Worm (Caenorhabditis elegans) whole organism, early embryonic: Measurements from ENCODE around the gene rpl-16.

Experiments
- B0310.2 ChIP-seq: sonication (generic microtip); optimal IDR thresholded peaks from 2 replicates; lab custom pipeline; 2016; ENCODE audit warnings: mild to moderate bottlenecking, missing genetic modification characterization, missing compliant biosample characterization
- F13C5.2 ChIP-seq: sonication (generic microtip); optimal IDR thresholded peaks from 2 replicates; lab custom pipeline; 2017; ENCODE audit warnings: mild to moderate bottlenecking, missing genetic modification characterization, inconsistent platforms, missing compliant biosample characterization
- aly-1 ChIP-seq: sonication (generic microtip); optimal IDR thresholded peaks from 2 replicates; lab custom pipeline; 2016; ENCODE audit warnings: missing genetic modification characterization, missing compliant biosample characterization
- ama-1 ChIP-seq: fragments of 150-350 bp; optimal IDR thresholded peaks from 2 replicates; lab custom pipeline; 2014
- ceh-13 ChIP-seq: fragments of 200-800 bp; sonication (Bioruptor generic); optimal IDR thresholded peaks from 2 replicates; lab custom pipeline; 2018; ENCODE audit warnings: mild to moderate bottlenecking, missing genetic modification characterization, missing compliant biosample characterization
- ceh-36 ChIP-seq: sonication (generic microtip); optimal IDR thresholded peaks from 2 replicates; lab custom pipeline; 2016; ENCODE audit warnings: missing genetic modification characterization, inconsistent platforms, missing compliant biosample characterization
- ets-7 ChIP-seq: sonication (generic microtip); optimal IDR thresholded peaks from 2 replicates; lab custom pipeline; 2016; ENCODE audit warnings: missing genotype, missing genetic modification characterization, missing compliant biosample characterization
- flt-1 ChIP-seq: fragments of 200-800 bp; sonication (Bioruptor generic); IDR thresholded peaks from 2 replicates; pipeline ENCODE4 v1.3.6; 2022; ENCODE audit warnings: missing genetic modification characterization, missing compliant biosample characterization
- hmbx-1 ChIP-seq: sonication (generic microtip); optimal IDR thresholded peaks from 2 replicates; lab custom pipeline; 2016; ENCODE audit warnings: mild to moderate bottlenecking, missing genetic modification characterization, missing compliant biosample characterization
- hmg-4 ChIP-seq: fragments of 200-800 bp; sonication (Bioruptor generic); optimal IDR thresholded peaks from 2 replicates; lab custom pipeline; 2018; ENCODE audit warnings: mild to moderate bottlenecking, missing genetic modification characterization, missing compliant biosample characterization
- hnd-1 ChIP-seq: sonication (generic microtip); optimal IDR thresholded peaks from 2 replicates; lab custom pipeline; 2016; ENCODE audit warnings: missing genetic modification characterization, missing compliant biosample characterization
- pes-1 ChIP-seq: fragments of 200-800 bp; sonication (Bioruptor generic); IDR thresholded peaks from 2 replicates; pipeline ENCODE4 v1.3.6; 2022; ENCODE audit warnings: missing genetic modification reagents, missing genetic modification characterization, missing compliant biosample characterization
- scrt-1 ChIP-seq: fragments of 200-800 bp; sonication (Bioruptor generic); IDR thresholded peaks from 2 replicates; pipeline ENCODE4 v1.3.6; 2022; ENCODE audit warnings: missing genetic modification characterization, missing compliant biosample characterization
- sea-1 ChIP-seq: fragments of 200-800 bp; sonication (Bioruptor generic); conservative IDR thresholded peaks from 2 replicates; pipeline ENCODE4 v1.3.6; 2022; ENCODE audit warnings: missing genetic modification characterization, missing compliant biosample characterization
- tbx-11 ChIP-seq: fragments of 200-800 bp; sonication (Bioruptor generic); IDR thresholded peaks from 2 replicates; pipeline ENCODE4 v1.3.6; 2022; ENCODE audit warnings: missing genetic modification characterization, missing compliant biosample characterization
- tbx-37 ChIP-seq: fragments of 200-800 bp; sonication (Bioruptor generic); conservative IDR thresholded peaks from 2 replicates; pipeline ENCODE4 v1.3.6; 2022; ENCODE audit warnings: missing genetic modification reagents, missing genetic modification characterization, missing compliant biosample characterization
- tra-4 ChIP-seq: sonication (generic microtip); optimal IDR thresholded peaks from 2 replicates; lab custom pipeline; 2017; ENCODE audit warnings: missing genetic modification characterization, missing compliant biosample characterization

Gene rpl-16

ce11 chrIII:3482291-3482690 lies 21.1 kb downstream of the rpl-16 start, which contains the start of gene C34C12.6:
Gene C34C12.6, plus strand, starts transcription at chrIII:3482591.
- no peak for TF ChIP-seq sea-1 (GFP tag; lab: Robert Waterston, UW)
- no peak for TF ChIP-seq tbx-37
- TF ChIP-seq B0310.2: no peak
- TF ChIP-seq hmg-4 (GFP tag; lab: Kevin White, UChicago): no peak
- TF ChIP-seq hnd-1: no peak
- TF ChIP-seq ceh-13: no peak
- no peak for TF ChIP-seq hmbx-1
- no peak for TF ChIP-seq scrt-1 (GFP tag; lab: Robert Waterston, UW)
- no peak for TF ChIP-seq flt-1 (GFP tag; lab: Robert Waterston, UW)

- TF ChIP-seq B0310.2: no peak
Measured at ce11 chrIII:3480950-3481349, 22.5 kb downstream of the rpl-16 start.

- TF ChIP-seq ceh-13: no peak
- no peak for TF ChIP-seq ets-7 (tag; lab: Kevin White, UChicago)
- TF ChIP-seq sea-1 (GFP tag; lab: Robert Waterston, UW): no peak
- no peak for TF ChIP-seq tbx-11 (GFP tag; lab: Robert Waterston, UW)
- TF ChIP-seq B0310.2: no peak
- no peak for TF ChIP-seq tbx-37
- no peak for TF ChIP-seq hmbx-1
- TF ChIP-seq pes-1 (GFP tag; lab: Robert Waterston, UW): no peak
- TF ChIP-seq F13C5.2 (tag; lab: Kevin White, UChicago): no peak
Measured at ce11 chrIII:3480236-3480635, 23.2 kb downstream of the rpl-16 start.

- TF ChIP-seq flt-1 (GFP tag; lab: Robert Waterston, UW) (no peak), ets-7 (tag; lab: Kevin White, UChicago) (no peak), hmg-4 (GFP tag; lab: Kevin White, UChicago) (no peak), ama-1 (no peak), hmbx-1 (no peak), pes-1 (GFP tag; lab: Robert Waterston, UW) (no peak), scrt-1 (GFP tag; lab: Robert Waterston, UW) (no peak), tra-4 (tag; lab: Kevin White, UChicago) (no peak), aly-1 (tag; lab: Kevin White, UChicago) (no peak), F13C5.2 (tag; lab: Kevin White, UChicago) (no peak)
Measured at ce11 chrIII:3478795-3479398, 24.5 kb downstream of the rpl-16 start.

ce11 chrIII:3477375-3477774 lies 26.0 kb downstream of the rpl-16 start:
- no peak for TF ChIP-seq ceh-13
- TF ChIP-seq ceh-36 (tag; lab: Kevin White, UChicago): peak; percentile 80

ce11 chrIII:3476245-3476644 lies 27.2 kb downstream of the rpl-16 start:
- TF ChIP-seq B0310.2 (peak; percentile 68), sea-1 (GFP tag; lab: Robert Waterston, UW) (no peak), ceh-36 (tag; lab: Kevin White, UChicago) (no peak), ama-1 (no peak), ceh-13 (peak; percentile 42), scrt-1 (GFP tag; lab: Robert Waterston, UW) (no peak), hmg-4 (GFP tag; lab: Kevin White, UChicago) (no peak), aly-1 (tag; lab: Kevin White, UChicago) (no peak), tbx-37 (no peak), tbx-11 (GFP tag; lab: Robert Waterston, UW) (no peak), tra-4 (tag; lab: Kevin White, UChicago) (peak; percentile 42), flt-1 (GFP tag; lab: Robert Waterston, UW) (no peak), hnd-1 (peak; percentile 40), F13C5.2 (tag; lab: Kevin White, UChicago) (no peak), ets-7 (tag; lab: Kevin White, UChicago) (peak; percentile 49), hmbx-1 (peak; percentile 56), pes-1 (GFP tag; lab: Robert Waterston, UW) (peak; percentile 20; the same call in 1 of the 2 replicates)

- TF ChIP-seq ets-7 (tag; lab: Kevin White, UChicago) (no peak), sea-1 (GFP tag; lab: Robert Waterston, UW) (no peak), hmbx-1 (no peak), ama-1 (no peak), hmg-4 (GFP tag; lab: Kevin White, UChicago) (no peak), tbx-37 (no peak), pes-1 (GFP tag; lab: Robert Waterston, UW) (no peak), B0310.2 (no peak), ceh-13 (no peak), aly-1 (tag; lab: Kevin White, UChicago) (no peak), ceh-36 (tag; lab: Kevin White, UChicago) (no peak), scrt-1 (GFP tag; lab: Robert Waterston, UW) (no peak), flt-1 (GFP tag; lab: Robert Waterston, UW) (no peak), F13C5.2 (tag; lab: Kevin White, UChicago) (no peak), hnd-1 (no peak), tra-4 (tag; lab: Kevin White, UChicago) (no peak), tbx-11 (GFP tag; lab: Robert Waterston, UW) (no peak)
Measured at ce11 chrIII:3475497-3475896, 27.9 kb downstream of the rpl-16 start, which contains the start of gene C34C12.9. Gene C34C12.9, minus strand, starts transcription at chrIII:3475512.

ce11 chrIII:3475014-3475413 lies 28.4 kb downstream of the rpl-16 start:
- TF ChIP-seq hnd-1: no peak
- no peak for TF ChIP-seq tbx-11 (GFP tag; lab: Robert Waterston, UW)
